Fruit fly (Drosophila melanogaster): Measurements from ENCODE around the gene CG5567.
A peak's percentile ranks its signal among the peaks of the same experiment; 100 is the strongest.

CG5567 gene

DNA sequence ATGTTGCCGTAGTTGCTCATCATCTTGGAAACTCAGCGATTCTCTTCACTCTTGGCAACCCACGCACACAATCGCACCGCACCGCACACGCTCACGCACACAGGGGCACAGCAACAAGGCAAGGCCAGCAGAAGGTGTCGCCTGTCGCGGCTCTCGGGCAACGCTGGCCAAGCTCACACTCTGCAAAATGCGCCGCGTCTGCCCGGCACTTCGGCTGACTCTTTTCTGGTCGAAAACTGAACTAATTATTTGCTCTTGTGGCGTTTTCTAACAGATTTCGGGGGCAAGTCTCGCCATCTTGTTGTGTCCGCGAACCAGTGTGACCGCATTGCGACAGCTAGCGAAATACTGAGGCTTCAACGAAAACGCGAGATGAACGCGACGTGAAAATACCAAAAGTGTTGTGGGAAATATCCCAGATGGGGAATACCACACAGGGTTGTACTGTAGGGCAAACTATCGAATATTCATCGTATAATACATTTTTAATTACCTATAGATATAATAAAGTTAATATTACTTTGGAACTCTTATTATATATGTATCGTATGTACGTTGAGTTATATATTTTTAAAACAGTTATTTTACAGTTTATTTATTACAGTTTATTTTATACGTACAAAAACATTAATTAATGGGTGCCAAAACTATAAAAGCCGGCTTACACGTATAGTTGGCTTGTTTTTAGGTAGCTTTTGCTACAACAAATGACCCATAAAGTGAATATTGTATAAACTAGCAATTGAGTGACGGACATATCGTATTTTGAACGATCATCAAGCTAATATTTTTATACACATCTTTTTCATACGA is 3.0 kb upstream of the CG5567 start, which contains the start of the genes MED19 and CG7430 (continued):
- TF ChIP-seq CG6791 (GFP tag; IDR thresholded peaks at IDR 0.05; ENCODE audit: partially characterized antibody) (peak; percentile 66), bab2 (GFP tag; optimal IDR thresholded peaks at IDR 0.05) (no peak), ato (GFP tag; IDR thresholded peaks at IDR 0.05; ENCODE audit: partially characterized antibody) (peak; percentile 9; the same call in 1 of the 2 replicates), CG2129 (GFP tag; IDR thresholded peaks at IDR 0.05; ENCODE audit: partially characterized antibody) (no peak), inv (GFP tag; IDR thresholded peaks at IDR 0.05; ENCODE audit: partially characterized antibody) (0 out of 2 replicates have a peak, but pooled peaks have one; percentile 11), CG12104 (GFP tag; optimal IDR thresholded peaks at IDR 0.05) (peak; percentile 10), chinmo (GFP tag; IDR thresholded peaks at IDR 0.05; ENCODE audit: partially characterized antibody) (0 out of 4 replicates have a peak, but pooled peaks have one; percentile 32), pzg (GFP tag; optimal IDR thresholded peaks at IDR 0.05) (peak; percentile 91), ac (GFP tag; optimal IDR thresholded peaks at IDR 0.05) (peak; percentile 34), hbn (GFP tag; IDR thresholded peaks at IDR 0.05; ENCODE audit: partially characterized antibody) (peak; percentile 59), Hr51 (GFP tag; optimal IDR thresholded peaks at IDR 0.05) (no peak), CHES-1-like (GFP tag; optimal IDR thresholded peaks at IDR 0.05) (peak; percentile 63), odd (GFP tag; optimal IDR thresholded peaks at IDR 0.05) (no peak), CG18619 (GFP tag; optimal IDR thresholded peaks at IDR 0.05) (no peak), Chrac-16 (GFP tag; optimal IDR thresholded peaks at IDR 0.05) (no peak), en (GFP tag; optimal IDR thresholded peaks at IDR 0.05) (no peak), unpg (GFP tag; optimal IDR thresholded peaks at IDR 0.05) (peak; percentile 35), HmgD (GFP tag; optimal IDR thresholded peaks at IDR 0.05) (no peak), CG11093 (GFP tag; IDR thresholded peaks at IDR 0.05) (no peak), pum (GFP tag; optimal IDR thresholded peaks at IDR 0.05) (no peak), CG17568 (GFP tag; optimal IDR thresholded peaks at IDR 0.05) (no peak), exex (tag; optimal IDR thresholded peaks at IDR 0.05) (no peak), CG8359 (GFP tag; optimal IDR thresholded peaks at IDR 0.05; ENCODE audit: borderline replicate concordance) (no peak), CG10565 (GFP tag; optimal IDR thresholded peaks at IDR 0.05) (no peak), CG18599 (GFP tag; optimal IDR thresholded peaks at IDR 0.05) (no peak), D19B (GFP tag; optimal IDR thresholded peaks at IDR 0.05) (no peak), CG31441 (GFP tag; IDR thresholded peaks at IDR 0.05) (peak; percentile 43), Elba2 (GFP tag; optimal IDR thresholded peaks at IDR 0.05) (no peak), CG4360 (GFP tag; IDR thresholded peaks at IDR 0.05) (peak; percentile 28), crol (GFP tag; IDR thresholded peaks at IDR 0.05) (no peak), CG10274 (GFP tag; optimal IDR thresholded peaks at IDR 0.05) (no peak), CG3995 (GFP tag; optimal IDR thresholded peaks at IDR 0.05) (no peak), Six4 (GFP tag; optimal IDR thresholded peaks at IDR 0.05) (no peak), Hr3 (GFP tag; optimal IDR thresholded peaks at IDR 0.05) (no peak), Dp (GFP tag; optimal IDR thresholded peaks at IDR 0.05) (peak; percentile 13), trh (GFP tag; optimal IDR thresholded peaks at IDR 0.05) (no peak), lbe (GFP tag; optimal IDR thresholded peaks at IDR 0.05) (peak; percentile 26), nom (GFP tag; optimal IDR thresholded peaks at IDR 0.05) (peak; percentile 70), pita (GFP tag; optimal IDR thresholded peaks at IDR 0.05) (no peak), MESR4 (GFP tag; optimal IDR thresholded peaks at IDR 0.05) (peak; percentile 100), NfI (GFP tag; optimal IDR thresholded peaks at IDR 0.05) (peak; percentile 1), sens-2 (GFP tag; IDR thresholded peaks at IDR 0.05) (no peak), onecut (GFP tag; IDR thresholded peaks at IDR 0.05) (no peak), CrebB (tag; optimal IDR thresholded peaks at IDR 0.05) (peak; percentile 28), az2 (GFP tag; optimal IDR thresholded peaks at IDR 0.05) (no peak), jumu (GFP tag; optimal IDR thresholded peaks at IDR 0.05) (no peak)
